Fruit fly (Drosophila melanogaster): ENCODE measurements around the gene CG10973.
A peak's percentile ranks its signal among the peaks of the same experiment; 100 is the strongest.

CG10973 gene

dm6 chr3L:12741608-12742007, 13.0 kb downstream of the CG10973 start, which contains the start of gene CG32112 (continued):
- no peak for TF ChIP-seq Dad (GFP tag; optimal IDR thresholded peaks at IDR 0.05)
- no peak for TF ChIP-seq CG12236 (GFP tag; optimal IDR thresholded peaks at IDR 0.05)
- TF ChIP-seq dimm (GFP tag; IDR thresholded peaks at IDR 0.05): no peak
- TF ChIP-seq ranshi (GFP tag; IDR thresholded peaks at IDR 0.05): no peak
- TF ChIP-seq CG13894 (tag; optimal IDR thresholded peaks at IDR 0.05): no peak
- no peak for TF ChIP-seq cas (GFP tag; IDR thresholded peaks at IDR 0.05)
- TF ChIP-seq NfI (GFP tag; optimal IDR thresholded peaks at IDR 0.05): no peak
- TF ChIP-seq CG17385 (GFP tag; optimal IDR thresholded peaks at IDR 0.05): no peak
- TF ChIP-seq croc (GFP tag; conservative IDR thresholded peaks at IDR 0.05): no peak
- no peak for TF ChIP-seq CTCF (GFP tag; optimal IDR thresholded peaks at IDR 0.05)
- TF ChIP-seq Nf-YB (GFP tag; optimal IDR thresholded peaks at IDR 0.05): no peak
- no peak for TF ChIP-seq CG6765 (GFP tag; optimal IDR thresholded peaks at IDR 0.05)
- TF ChIP-seq tx (GFP tag; optimal IDR thresholded peaks at IDR 0.05): no peak
- TF ChIP-seq p53 (GFP tag; optimal IDR thresholded peaks at IDR 0.05): no peak
- TF ChIP-seq Asciz (GFP tag; optimal IDR thresholded peaks at IDR 0.05): no peak
- no peak for TF ChIP-seq ems (GFP tag; optimal IDR thresholded peaks at IDR 0.05)
- no peak for TF ChIP-seq zfh1 (GFP tag; IDR thresholded peaks at IDR 0.05)
- TF ChIP-seq vfl (GFP tag; optimal IDR thresholded peaks at IDR 0.05): no peak
- TF ChIP-seq pnt (GFP tag; optimal IDR thresholded peaks at IDR 0.05): no peak
- TF ChIP-seq danr (GFP tag; IDR thresholded peaks at IDR 0.05): no peak
- no peak for TF ChIP-seq tgo (GFP tag; IDR thresholded peaks at IDR 0.05)
- no peak for TF ChIP-seq nmo (GFP tag; optimal IDR thresholded peaks at IDR 0.05)
- TF ChIP-seq Trl (optimal IDR thresholded peaks at IDR 0.05): no peak
- TF ChIP-seq Trl (GFP tag; optimal IDR thresholded peaks at IDR 0.05): no peak
- TF ChIP-seq bowl (GFP tag; IDR thresholded peaks at IDR 0.05): no peak
- no peak for TF ChIP-seq mam (GFP tag; optimal IDR thresholded peaks at IDR 0.05)
- no peak for TF ChIP-seq fd102C (GFP tag; optimal IDR thresholded peaks at IDR 0.05)
- no peak for TF ChIP-seq Dip3 (GFP tag; optimal IDR thresholded peaks at IDR 0.05)
- TF ChIP-seq zfh2 (GFP tag; optimal IDR thresholded peaks at IDR 0.05): peak; percentile 13
- TF ChIP-seq CG31365 (tag; optimal IDR thresholded peaks at IDR 0.05): no peak
- TF ChIP-seq CG6654 (GFP tag; optimal IDR thresholded peaks at IDR 0.05): no peak
- no peak for TF ChIP-seq wek (GFP tag; optimal IDR thresholded peaks at IDR 0.05)
- TF ChIP-seq bcd (GFP tag; optimal IDR thresholded peaks at IDR 0.05): no peak
- no peak for TF ChIP-seq HLH3B (GFP tag; IDR thresholded peaks at IDR 0.05)
- no peak for TF ChIP-seq CG15269 (tag; optimal IDR thresholded peaks at IDR 0.05)
- TF ChIP-seq sna (GFP tag; IDR thresholded peaks at IDR 0.05; ENCODE audit: partially characterized antibody): peak; percentile 72
- TF ChIP-seq CG10274 (GFP tag; optimal IDR thresholded peaks at IDR 0.05): no peak
- 0 out of 2 replicates have a peak, but pooled peaks have one; percentile 17 for TF ChIP-seq inv (GFP tag; IDR thresholded peaks at IDR 0.05; ENCODE audit: partially characterized antibody)
- no peak for TF ChIP-seq Jarid2 (GFP tag; optimal IDR thresholded peaks at IDR 0.05)
- no peak for TF ChIP-seq pho (GFP tag; optimal IDR thresholded peaks at IDR 0.05)
- TF ChIP-seq NK7.1 (GFP tag; optimal IDR thresholded peaks at IDR 0.05): no peak
- TF ChIP-seq maf-S (GFP tag; optimal IDR thresholded peaks at IDR 0.05): no peak
- no peak for TF ChIP-seq CG14441 (GFP tag; IDR thresholded peaks at IDR 0.05)
- TF ChIP-seq CG7556 (GFP tag; optimal IDR thresholded peaks at IDR 0.05): no peak
- no peak for TF ChIP-seq odd (GFP tag; optimal IDR thresholded peaks at IDR 0.05)
- no peak for TF ChIP-seq Xbp1 (GFP tag; optimal IDR thresholded peaks at IDR 0.05)
- TF ChIP-seq Nf-YA (GFP tag; IDR thresholded peaks at IDR 0.05): no peak
- TF ChIP-seq CG6175 (GFP tag; IDR thresholded peaks at IDR 0.05): no peak
- no peak for TF ChIP-seq E2f1 (GFP tag; IDR thresholded peaks at IDR 0.05)
- TF ChIP-seq CG10959 (GFP tag; IDR thresholded peaks at IDR 0.05): no peak
- peak; percentile 57 for TF ChIP-seq lbe (GFP tag; optimal IDR thresholded peaks at IDR 0.05)
- no peak for TF ChIP-seq usp (GFP tag; optimal IDR thresholded peaks at IDR 0.05)
- TF ChIP-seq exex (tag; optimal IDR thresholded peaks at IDR 0.05): peak; percentile 17
- TF ChIP-seq gsb (GFP tag; IDR thresholded peaks at IDR 0.05): no peak

All from whole organism, embryonic.